Fruit fly (Drosophila melanogaster): ENCODE data around the gene REG.

The REG gene

DNA sequence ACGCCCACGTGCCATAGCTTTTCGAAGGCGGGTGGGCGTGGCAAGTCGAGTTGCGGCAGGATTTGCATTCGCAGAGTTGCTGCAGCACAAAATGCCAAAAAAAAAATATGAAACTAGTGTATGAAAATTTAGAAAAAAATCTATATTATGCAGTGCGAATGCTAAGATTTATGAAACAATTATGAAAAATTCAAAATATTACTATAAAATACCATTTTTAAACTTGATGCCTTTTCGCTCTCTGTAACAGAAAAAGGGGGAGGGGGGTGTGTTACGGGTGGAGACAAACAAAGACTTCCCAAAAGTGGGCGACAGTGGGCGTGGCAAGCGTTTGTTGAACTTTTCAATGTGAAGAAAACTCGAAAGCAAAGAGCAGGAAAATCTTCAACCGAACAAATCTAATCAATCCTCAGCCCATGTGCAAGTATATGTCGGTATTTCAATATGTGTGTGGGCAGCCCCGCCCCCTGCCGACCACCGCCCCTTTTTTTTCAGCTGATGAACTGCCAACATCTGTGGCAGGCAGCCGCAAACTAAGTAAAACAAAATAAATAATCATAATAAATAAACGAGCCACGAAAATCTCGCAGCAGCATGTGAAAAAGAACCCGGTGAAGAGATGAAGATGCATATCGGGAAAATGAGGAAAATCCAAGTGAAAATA is 37.7 kb downstream of the REG start:
- TF ChIP-seq net (GFP tag; optimal IDR thresholded peaks at IDR 0.05) (no peak), svp (GFP tag) (peak; percentile 20), CG6854 (GFP tag; optimal IDR thresholded peaks at IDR 0.05) (no peak), eg (GFP tag; IDR thresholded peaks at IDR 0.05) (0 out of 3 replicates have a peak, but pooled peaks have one; percentile 9), dac (GFP tag; optimal IDR thresholded peaks at IDR 0.05) (no peak), vri (GFP tag; optimal IDR thresholded peaks at IDR 0.05) (no peak), CG1621 (tag; optimal IDR thresholded peaks at IDR 0.05) (no peak), CG32006 (GFP tag; optimal IDR thresholded peaks at IDR 0.05) (peak; percentile 62), CG8119 (GFP tag; IDR thresholded peaks at IDR 0.05) (peak; percentile 32; the same call in 1 of the 3 replicates), achi (GFP tag; optimal IDR thresholded peaks at IDR 0.05) (no peak), CG6163 (GFP tag; IDR thresholded peaks at IDR 0.05) (0 out of 3 replicates have a peak, but pooled peaks have one; percentile 11), CG15336 (GFP tag; IDR thresholded peaks at IDR 0.05) (peak; percentile 49), CG11762 (GFP tag; optimal IDR thresholded peaks at IDR 0.05; ENCODE audit: insufficient read depth) (no peak), Eip78C (GFP tag) (peak; percentile 7), CG6276 (GFP tag; optimal IDR thresholded peaks at IDR 0.05) (no peak)

- TF ChIP-seq esn (GFP tag; optimal IDR thresholded peaks at IDR 0.05) (peak; percentile 94), Eip75B (GFP tag; optimal IDR thresholded peaks at IDR 0.05) (peak; percentile 96), Hr4 (GFP tag; optimal IDR thresholded peaks at IDR 0.05) (peak; percentile 94), CG11294 (GFP tag; IDR thresholded peaks at IDR 0.05) (peak; percentile 90), Gug (GFP tag; IDR thresholded peaks at IDR 0.05) (peak; percentile 91), CG16779 (tag; optimal IDR thresholded peaks at IDR 0.05) (peak; percentile 89), cyc (GFP tag; optimal IDR thresholded peaks at IDR 0.05) (peak; percentile 95), ss (GFP tag; optimal IDR thresholded peaks at IDR 0.05) (peak; percentile 91 to 94), CG7368 (GFP tag; optimal IDR thresholded peaks at IDR 0.05) (peak; percentile 97), Eip93F (GFP tag; optimal IDR thresholded peaks at IDR 0.05) (peak; percentile 67), CG6854 (GFP tag; optimal IDR thresholded peaks at IDR 0.05) (peak; percentile 86), Lpt (GFP tag; optimal IDR thresholded peaks at IDR 0.05) (peak; percentile 97), Hr38 (GFP tag; optimal IDR thresholded peaks at IDR 0.05) (peak; percentile 71), CG8319 (GFP tag; optimal IDR thresholded peaks at IDR 0.05) (peak; percentile 90), Ets96B (tag; optimal IDR thresholded peaks at IDR 0.05) (peak; percentile 94), net (GFP tag; optimal IDR thresholded peaks at IDR 0.05) (peak; percentile 94), CG8632 (GFP tag; optimal IDR thresholded peaks at IDR 0.05) (peak; percentile 91), CG3919 (GFP tag; optimal IDR thresholded peaks at IDR 0.05) (peak; percentile 97), OdsH (GFP tag; optimal IDR thresholded peaks at IDR 0.05) (peak; percentile 96), Sox14 (GFP tag; optimal IDR thresholded peaks at IDR 0.05) (peak; percentile 95), salr (GFP tag; optimal IDR thresholded peaks at IDR 0.05) (peak; percentile 84 to 94), dsx (GFP tag; optimal IDR thresholded peaks at IDR 0.05; ENCODE audit: poor library complexity, severe bottlenecking) (peak; percentile 98), CG15336 (GFP tag; IDR thresholded peaks at IDR 0.05) (peak; percentile 95), fkh (GFP tag; optimal IDR thresholded peaks at IDR 0.05) (peak; percentile 29), dac (GFP tag; optimal IDR thresholded peaks at IDR 0.05) (peak; percentile 92), topi (GFP tag; optimal IDR thresholded peaks at IDR 0.05) (peak; percentile 96), pdm3 (GFP tag; optimal IDR thresholded peaks at IDR 0.05) (peak; percentile 96), Hr39 (GFP tag; optimal IDR thresholded peaks at IDR 0.05) (peak; percentile 96), Blimp-1 (GFP tag; optimal IDR thresholded peaks at IDR 0.05) (peak; percentile 78), CG11762 (GFP tag; optimal IDR thresholded peaks at IDR 0.05; ENCODE audit: insufficient read depth) (peak; percentile 91), CG10631 (GFP tag; optimal IDR thresholded peaks at IDR 0.05) (peak; percentile 94), Sox102F (GFP tag; optimal IDR thresholded peaks at IDR 0.05) (peak; percentile 93), Ets21C (GFP tag; optimal IDR thresholded peaks at IDR 0.05) (peak; percentile 88), vri (GFP tag; optimal IDR thresholded peaks at IDR 0.05) (peak; percentile 92), CG6276 (GFP tag; optimal IDR thresholded peaks at IDR 0.05) (peak; percentile 91), fd59A (GFP tag; optimal IDR thresholded peaks at IDR 0.05) (peak; percentile 91), CG34406 (GFP tag; optimal IDR thresholded peaks at IDR 0.05) (peak; percentile 90), spab (GFP tag; optimal IDR thresholded peaks at IDR 0.05) (peak; percentile 91), CG31627 (GFP tag; optimal IDR thresholded peaks at IDR 0.05) (peak; percentile 94), CG6792 (GFP tag; optimal IDR thresholded peaks at IDR 0.05) (peak; percentile 95)
These were observed 39.2 kb downstream of the REG start for dm6 chrX:13251310-13251709.
